Fruit fly (Drosophila melanogaster): Measurements from ENCODE around the gene CG18754.
A peak's percentile ranks its signal among the peaks of the same experiment; 100 is the strongest.

Gene CG18754

dm6 chr3R:23722680-23723372, 39.0 kb downstream of the CG18754 start, which contains the start of gene CG10365 (continued):
- peak; percentile 93 for TF ChIP-seq Sox100B (GFP tag; optimal IDR thresholded peaks at IDR 0.05)
- no peak for TF ChIP-seq Lim3 (GFP tag; IDR thresholded peaks at IDR 0.05)
- TF ChIP-seq ab (GFP tag; optimal IDR thresholded peaks at IDR 0.05) = no peak
- TF ChIP-seq CG14014 (GFP tag; IDR thresholded peaks at IDR 0.05) = peak; percentile 92
- peak; percentile 58 for TF ChIP-seq CG17829 (tag; optimal IDR thresholded peaks at IDR 0.05)
- peak; percentile 12; the same call in 1 of the 2 replicates for TF ChIP-seq rib (GFP tag; IDR thresholded peaks at IDR 0.05)
- TF ChIP-seq CG4424 (GFP tag; optimal IDR thresholded peaks at IDR 0.05) = peak; percentile 82
- peak; percentile 70; the same call in 2 of the 3 replicates for TF ChIP-seq CG14050 (GFP tag; IDR thresholded peaks at IDR 0.05)
- TF ChIP-seq CG12391 (tag; optimal IDR thresholded peaks at IDR 0.05) = peak; percentile 94
- peak; percentile 3 for TF ChIP-seq lbe (GFP tag; optimal IDR thresholded peaks at IDR 0.05)
- peak; percentile 71 for TF ChIP-seq CG13775 (GFP tag; optimal IDR thresholded peaks at IDR 0.05)
- TF ChIP-seq NC2α (GFP tag; optimal IDR thresholded peaks at IDR 0.05) = no peak
- TF ChIP-seq ems (GFP tag; optimal IDR thresholded peaks at IDR 0.05) = no peak
- TF ChIP-seq CG2199 (GFP tag; IDR thresholded peaks at IDR 0.05) = no peak
- peak; percentile 81 for TF ChIP-seq CG9215 (GFP tag; IDR thresholded peaks at IDR 0.05)
- no peak for TF ChIP-seq CG7271 (tag; optimal IDR thresholded peaks at IDR 0.05)
- peak; percentile 93 for TF ChIP-seq Meics (GFP tag; optimal IDR thresholded peaks at IDR 0.05)
- TF ChIP-seq CG3847 (GFP tag; IDR thresholded peaks at IDR 0.05) = peak; percentile 81
- TF ChIP-seq CG4328 (GFP tag; optimal IDR thresholded peaks at IDR 0.05) = peak; percentile 58
- TF ChIP-seq CG4282 (GFP tag; optimal IDR thresholded peaks at IDR 0.05) = no peak
- no peak for TF ChIP-seq Rx (GFP tag; IDR thresholded peaks at IDR 0.05)
- no peak for TF ChIP-seq cad (GFP tag; optimal IDR thresholded peaks at IDR 0.05)
- TF ChIP-seq scrt (GFP tag; optimal IDR thresholded peaks at IDR 0.05) = peak; percentile 81
- peak; percentile 88 for TF ChIP-seq Hand (GFP tag; optimal IDR thresholded peaks at IDR 0.05)
- peak; percentile 52 for TF ChIP-seq sqz (GFP tag; optimal IDR thresholded peaks at IDR 0.05)
- peak; percentile 75 for TF ChIP-seq Fer2 (tag; optimal IDR thresholded peaks at IDR 0.05)
- 0 out of 2 replicates have a peak, but pooled peaks have one; percentile 34 for TF ChIP-seq CG4404 (GFP tag; IDR thresholded peaks at IDR 0.05)
- TF ChIP-seq CG10209 (GFP tag; optimal IDR thresholded peaks at IDR 0.05) = peak; percentile 86
- TF ChIP-seq Dbx (GFP tag; IDR thresholded peaks at IDR 0.05) = peak; percentile 85
- TF ChIP-seq CG11696 (GFP tag; IDR thresholded peaks at IDR 0.05) = peak; percentile 70
- peak; percentile 59 for TF ChIP-seq tio (GFP tag; optimal IDR thresholded peaks at IDR 0.05)
- peak; percentile 87 for TF ChIP-seq HLH3B (GFP tag; IDR thresholded peaks at IDR 0.05)
- peak; percentile 61; the same call in 1 of the 2 replicates for TF ChIP-seq Awh (GFP tag; IDR thresholded peaks at IDR 0.05)
- TF ChIP-seq BEAF-32 (GFP tag; optimal IDR thresholded peaks at IDR 0.05) = no peak
- no peak for TF ChIP-seq pum (GFP tag; optimal IDR thresholded peaks at IDR 0.05)
- TF ChIP-seq ranshi (GFP tag; IDR thresholded peaks at IDR 0.05) = peak; percentile 88
- no peak for TF ChIP-seq CG7963 (GFP tag; IDR thresholded peaks at IDR 0.05; ENCODE audit: partially characterized antibody)
- peak; percentile 96 for TF ChIP-seq CG7839 (tag; optimal IDR thresholded peaks at IDR 0.05)
- peak; percentile 87 for TF ChIP-seq HHEX (GFP tag; optimal IDR thresholded peaks at IDR 0.05)
- no peak for TF ChIP-seq Bdp1 (GFP tag; optimal IDR thresholded peaks at IDR 0.05)
- no peak for TF ChIP-seq ken (GFP tag; IDR thresholded peaks at IDR 0.05)
- peak; percentile 51; the same call in 2 of the 3 replicates for TF ChIP-seq CG11560 (tag; IDR thresholded peaks at IDR 0.05)
- TF ChIP-seq gfzf (GFP tag; optimal IDR thresholded peaks at IDR 0.05) = no peak
- peak in 1 of 2 experiments; percentile 46 for TF ChIP-seq crp (GFP tag; optimal IDR thresholded peaks at IDR 0.05)
- no peak for TF ChIP-seq CG31365 (tag; optimal IDR thresholded peaks at IDR 0.05)
